Worm (Caenorhabditis elegans): ENCODE data around the gene srh-215.

Gene srh-215

DNA sequence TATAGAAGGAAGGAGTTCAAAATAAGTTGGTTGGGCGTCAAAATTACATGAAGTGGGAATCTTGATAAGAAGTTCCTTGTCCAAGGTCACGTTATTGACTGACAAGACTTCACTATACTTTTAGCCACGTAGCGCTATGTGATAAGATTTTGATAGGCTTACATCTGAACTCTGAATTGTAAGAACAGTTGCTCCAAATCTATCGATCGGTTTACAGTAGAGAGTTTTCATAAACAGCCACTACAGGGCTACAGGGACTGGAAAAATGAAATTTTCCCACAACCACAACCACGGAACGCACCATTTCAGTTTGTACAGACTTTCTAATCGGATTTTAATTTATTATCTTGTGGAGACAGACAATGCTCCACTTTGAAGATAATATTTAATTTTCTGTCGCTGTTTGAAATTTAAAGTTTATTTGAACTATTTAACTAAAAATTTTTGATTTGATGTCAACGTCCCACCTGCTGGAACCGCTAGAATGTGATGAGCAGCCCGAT is 26.2 kb upstream of the srh-215 start, which contains the start of the genes clec-31 and clec-22:
Gene clec-31 (minus strand): TSS at position 101 of the 503 bp plus-strand sequence.
Gene clec-22 (plus strand): TSS at position 453 of the 503 bp plus-strand sequence.
- TF ChIP-seq jun-1 (tag; optimal IDR thresholded peaks at IDR 0.05): no peak
- no peak for TF ChIP-seq nhr-77 (tag; optimal IDR thresholded peaks at IDR 0.05)
- TF ChIP-seq mdl-1 (tag; optimal IDR thresholded peaks at IDR 0.05): no peak
- TF ChIP-seq mml-1 (tag; optimal IDR thresholded peaks at IDR 0.05): no peak

DNA sequence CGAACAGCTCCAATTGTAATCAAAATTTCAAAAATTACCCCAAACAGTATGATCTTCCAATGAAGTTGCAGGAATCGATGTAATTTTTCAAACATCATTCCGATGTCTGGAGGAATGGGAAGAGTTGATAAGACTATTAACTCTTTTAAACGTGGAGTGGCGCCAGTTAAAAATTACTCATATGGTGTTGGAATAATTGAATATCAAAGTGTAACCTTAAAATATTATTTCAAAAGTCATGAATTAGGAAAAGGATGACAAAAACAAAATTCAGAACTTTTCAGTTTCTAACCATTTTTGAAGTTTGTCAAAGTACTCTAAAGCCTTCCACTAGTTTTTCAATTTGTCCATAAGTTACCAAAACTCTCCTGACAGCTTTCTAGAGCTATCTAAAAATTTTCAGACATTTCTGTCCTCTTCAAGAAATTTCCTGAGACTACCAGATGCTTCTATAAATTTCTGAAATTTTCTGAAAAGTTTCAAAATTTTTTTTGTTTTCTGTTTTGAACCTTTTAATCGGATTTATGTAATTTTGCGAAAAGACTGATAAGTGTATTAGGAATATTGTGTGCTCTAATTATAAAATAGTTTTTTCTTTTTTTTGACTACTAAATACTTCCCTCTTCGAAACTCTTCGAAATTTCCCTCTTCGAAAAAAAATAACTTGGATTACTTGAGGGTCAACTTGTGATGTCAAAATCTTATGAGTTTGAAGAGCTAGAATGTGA is 22.3 kb upstream of the srh-215 start, which contains the start of the genes clec-35 and clec-27:
Gene clec-35 (minus strand): TSS at position 101 of the 728 bp plus-strand sequence.
Gene clec-27 (plus strand): TSS at position 678 of the 728 bp plus-strand sequence.
- TF ChIP-seq lsy-12 (tag; optimal IDR thresholded peaks at IDR 0.05) (no peak), fos-1 (tag; optimal IDR thresholded peaks at IDR 0.05) (no peak), tbx-2 (tag; optimal IDR thresholded peaks at IDR 0.05) (no peak), ceh-9 (tag; optimal IDR thresholded peaks at IDR 0.05) (no peak), zag-1 (tag; optimal IDR thresholded peaks at IDR 0.05) (no peak), nhr-28 (tag; optimal IDR thresholded peaks at IDR 0.05) (no peak), hmg-11 (tag; optimal IDR thresholded peaks at IDR 0.05) (no peak)

DNA sequence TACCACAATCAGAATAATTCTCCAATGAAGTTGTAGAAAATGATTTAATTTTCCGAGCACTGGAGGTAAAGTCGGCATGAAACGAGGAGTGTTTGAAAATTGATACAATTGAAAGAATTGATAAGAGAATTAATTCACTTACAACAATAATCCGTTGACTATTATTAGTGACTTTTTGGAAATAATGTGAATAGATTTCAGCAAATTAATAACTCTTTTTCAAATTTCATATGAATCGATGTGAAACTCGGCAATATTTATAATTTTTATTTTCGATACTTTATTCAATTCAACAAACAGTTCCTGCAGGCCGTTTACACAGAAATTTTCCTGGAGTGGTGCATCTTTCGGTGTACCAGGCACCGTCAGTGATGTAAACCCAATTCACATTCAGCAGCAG is 20.2 kb upstream of the srh-215 start, which contains the start of gene clec-37:
Gene clec-37 (minus strand): TSS at position 101 of the 400 bp plus-strand sequence.
- no peak for TF ChIP-seq nfya-1 (tag; optimal IDR thresholded peaks at IDR 0.05; ENCODE audit: insufficient read depth)
- TF ChIP-seq egl-5 (tag; optimal IDR thresholded peaks at IDR 0.05): no peak
- TF ChIP-seq ceh-9 (tag; optimal IDR thresholded peaks at IDR 0.05): no peak
- no peak for TF ChIP-seq pqm-1 (tag; optimal IDR thresholded peaks at IDR 0.05)
- no peak for TF ChIP-seq aly-2 (tag; optimal IDR thresholded peaks at IDR 0.05)
- no peak for TF ChIP-seq fkh-2 (tag; optimal IDR thresholded peaks at IDR 0.05)
- no peak for TF ChIP-seq jun-1 (tag; optimal IDR thresholded peaks at IDR 0.05)
- no peak for TF ChIP-seq nhr-12 (tag; optimal IDR thresholded peaks at IDR 0.05)
- no peak for TF ChIP-seq nhr-76 (tag; optimal IDR thresholded peaks at IDR 0.05)
- no peak for TF ChIP-seq nhr-23 (tag; optimal IDR thresholded peaks at IDR 0.05)
- TF ChIP-seq hmg-11 (tag; optimal IDR thresholded peaks at IDR 0.05): no peak
- TF ChIP-seq pha-4 (tag; optimal IDR thresholded peaks at IDR 0.05): no peak
- no peak for TF ChIP-seq elt-2 (tag; optimal IDR thresholded peaks at IDR 0.05)
- TF ChIP-seq elt-1 (tag; optimal IDR thresholded peaks at IDR 0.05): no peak
- TF ChIP-seq ceh-16 (tag; optimal IDR thresholded peaks at IDR 0.05): no peak
- no peak for TF ChIP-seq lsy-12 (tag; optimal IDR thresholded peaks at IDR 0.05)
- TF ChIP-seq ZK546.5 (tag; optimal IDR thresholded peaks at IDR 0.05): no peak
- TF ChIP-seq egl-27 (tag; optimal IDR thresholded peaks at IDR 0.05): no peak
- TF ChIP-seq ztf-11 (tag; optimal IDR thresholded peaks at IDR 0.05): no peak
- no peak for TF ChIP-seq unc-39 (tag; optimal IDR thresholded peaks at IDR 0.05)

DNA sequence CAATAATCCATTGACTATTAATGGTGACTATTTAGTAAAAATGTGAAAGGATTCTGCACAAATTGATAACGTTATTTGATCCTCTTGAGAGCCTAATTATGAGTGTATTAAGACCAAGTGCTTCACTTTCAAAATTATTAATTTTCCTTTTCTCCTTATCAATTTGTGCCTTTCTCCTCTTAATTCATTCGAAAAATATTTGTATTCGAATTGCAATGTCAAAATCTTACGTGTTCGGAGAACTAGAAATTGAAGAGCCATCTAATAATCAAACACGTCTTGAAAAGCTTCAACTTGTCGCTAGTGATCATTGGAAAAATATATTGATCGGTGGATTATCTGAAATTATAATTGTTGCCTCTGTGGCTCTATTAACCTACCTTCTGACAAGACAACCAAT is 16.7 kb upstream of the srh-215 start, which contains the start of the genes clec-36 and clec-26:
Gene clec-36 (minus strand): TSS at position 101 of the 400 bp plus-strand sequence.
Gene clec-26 (plus strand): TSS at position 114 of the 400 bp plus-strand sequence.
- no peak for TF ChIP-seq fkh-2 (tag; optimal IDR thresholded peaks at IDR 0.05)
- peak; percentile 27 for TF ChIP-seq elt-2 (tag; optimal IDR thresholded peaks at IDR 0.05)

DNA sequence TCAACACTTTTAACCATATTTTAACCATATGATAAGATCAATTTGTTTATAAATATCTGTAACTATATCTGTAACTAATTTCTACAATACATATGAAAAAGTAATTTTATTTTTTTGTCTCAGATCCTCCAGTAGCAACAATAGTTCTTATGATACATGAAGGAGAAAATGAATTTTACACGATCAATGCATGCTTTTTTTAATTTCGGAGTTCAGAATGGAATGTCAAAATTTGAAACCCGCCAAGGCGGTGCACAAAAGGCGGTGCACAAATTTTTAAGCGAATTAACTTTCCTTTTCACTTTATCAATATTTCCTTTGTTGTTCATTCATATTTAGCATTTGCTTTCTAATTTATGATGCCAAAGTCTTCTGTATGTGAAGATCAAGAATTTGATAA is 11.1 kb upstream of the srh-215 start, which contains the start of gene clec-25:
Gene clec-25 (plus strand): TSS at position 301 of the 400 bp plus-strand sequence.
- TF ChIP-seq nhr-12 (tag; optimal IDR thresholded peaks at IDR 0.05) (no peak), elt-3 (tag; optimal IDR thresholded peaks at IDR 0.05) (no peak), aly-2 (tag; optimal IDR thresholded peaks at IDR 0.05) (no peak), elt-1 (tag; optimal IDR thresholded peaks at IDR 0.05) (no peak), ztf-4 (tag; optimal IDR thresholded peaks at IDR 0.05) (no peak), ceh-9 (tag; optimal IDR thresholded peaks at IDR 0.05) (no peak), egl-5 (tag; optimal IDR thresholded peaks at IDR 0.05) (no peak), unc-62 (GFP tag; optimal IDR thresholded peaks at IDR 0.05) (no peak), mdl-1 (tag; optimal IDR thresholded peaks at IDR 0.05) (no peak), zag-1 (tag; optimal IDR thresholded peaks at IDR 0.05) (no peak)

DNA sequence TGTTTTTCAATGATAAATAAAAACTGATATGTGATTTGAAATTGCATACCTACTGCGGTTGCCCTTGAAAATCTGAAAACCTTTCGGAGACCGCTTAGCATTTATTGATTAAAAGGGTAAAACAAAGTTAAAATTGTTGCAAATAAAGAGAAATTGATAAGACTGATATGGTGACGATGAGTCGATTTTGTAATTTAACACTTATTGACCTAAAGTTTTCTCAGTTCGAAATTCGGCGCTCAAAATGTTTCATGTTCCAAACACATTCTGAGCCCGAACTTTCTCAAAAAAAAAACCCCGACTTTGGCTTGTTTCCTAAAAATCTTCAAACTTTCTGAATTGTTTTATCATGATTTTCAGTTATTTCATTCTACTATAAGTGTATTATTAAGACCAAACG is 9.1 kb upstream of the srh-215 start, which contains the start of gene clec-40:
Gene clec-40 (minus strand): TSS at position 101 of the 400 bp plus-strand sequence.
- TF ChIP-seq nhr-23 (tag; optimal IDR thresholded peaks at IDR 0.05) (no peak), R02D3.7 (tag; optimal IDR thresholded peaks at IDR 0.05) (no peak), eor-1 (tag; optimal IDR thresholded peaks at IDR 0.05) (no peak), ztf-11 (tag; optimal IDR thresholded peaks at IDR 0.05) (no peak), unc-39 (tag; optimal IDR thresholded peaks at IDR 0.05) (no peak), lin-15B (tag; optimal IDR thresholded peaks at IDR 0.05) (no peak), nhr-237 (tag; optimal IDR thresholded peaks at IDR 0.05) (no peak)

Data from whole organism, L3 larva.